Worm (Caenorhabditis elegans): Measurements from ENCODE around the gene H43E16.1.

The H43E16.1 gene

DNA sequence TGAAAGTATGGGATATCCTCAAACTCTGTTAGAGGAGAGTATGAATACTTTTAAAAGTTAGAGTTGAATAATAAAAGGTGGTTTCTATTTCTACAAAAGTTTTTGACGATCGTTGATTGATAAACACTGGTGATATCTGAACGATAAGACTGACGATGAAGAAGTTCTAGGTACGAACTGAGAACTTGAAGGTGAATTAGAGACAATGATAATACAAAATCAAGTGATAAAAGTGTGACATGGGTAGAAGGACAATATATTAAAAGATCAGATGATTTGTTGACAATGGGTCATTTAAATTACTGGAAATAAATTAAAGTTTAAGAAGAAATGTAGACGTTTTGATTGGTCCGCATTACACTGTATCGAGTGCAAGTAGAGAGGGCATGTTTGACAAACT lies 21.3 kb downstream of the H43E16.1 start, which contains the start of gene C18H9.5:
Gene C18H9.5, minus strand, starts transcription at position 179 of the 400 bp plus-strand sequence.
- TF ChIP-seq sea-2 (GFP tag; optimal IDR thresholded peaks at IDR 0.05): no peak
- no peak for TF ChIP-seq elt-3 (tag; optimal IDR thresholded peaks at IDR 0.05)
- no peak for TF ChIP-seq fkh-2 (tag; optimal IDR thresholded peaks at IDR 0.05)
- no peak for TF ChIP-seq nhr-67 (tag; optimal IDR thresholded peaks at IDR 0.05)
- no peak for TF ChIP-seq ZK546.5 (tag; optimal IDR thresholded peaks at IDR 0.05)
- no peak for TF ChIP-seq skn-1 (tag; optimal IDR thresholded peaks at IDR 0.05)

DNA sequence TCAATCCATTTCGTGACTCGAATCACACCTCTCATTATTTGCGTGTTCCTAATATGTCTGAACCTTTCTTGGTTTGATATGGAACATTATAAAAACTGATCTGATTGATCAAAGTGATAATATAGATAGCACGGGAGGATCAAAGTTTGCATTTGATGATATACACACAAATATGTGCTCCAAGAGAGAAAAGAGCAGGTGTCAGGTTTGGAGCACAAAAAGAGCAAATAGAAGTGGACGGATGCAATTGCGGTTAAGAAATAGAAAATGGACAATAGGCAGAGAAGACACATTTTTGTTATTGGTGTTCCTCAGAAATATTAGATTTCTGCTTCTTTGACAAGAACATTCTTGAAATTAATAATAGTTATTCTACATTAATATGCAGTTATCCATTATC lies 24.7 kb downstream of the H43E16.1 start, which contains the start of gene C18H9.1:
Gene C18H9.1, plus strand, starts transcription at position 301 of the 400 bp plus-strand sequence.
- no peak for TF ChIP-seq elt-3 (tag; optimal IDR thresholded peaks at IDR 0.05)
- TF ChIP-seq hmg-11 (tag; optimal IDR thresholded peaks at IDR 0.05): no peak
- TF ChIP-seq tbx-2 (tag; optimal IDR thresholded peaks at IDR 0.05): no peak
- no peak for TF ChIP-seq elt-1 (tag; optimal IDR thresholded peaks at IDR 0.05)
- TF ChIP-seq lsy-12 (tag; optimal IDR thresholded peaks at IDR 0.05): no peak
- no peak for TF ChIP-seq skn-1 (tag; optimal IDR thresholded peaks at IDR 0.05)
- no peak for TF ChIP-seq nhr-12 (tag; optimal IDR thresholded peaks at IDR 0.05)
- TF ChIP-seq lin-15B (tag; optimal IDR thresholded peaks at IDR 0.05): no peak
- no peak for TF ChIP-seq snpc-4 (tag; optimal IDR thresholded peaks at IDR 0.05)
- no peak for TF ChIP-seq ZK546.5 (tag; optimal IDR thresholded peaks at IDR 0.05)
- TF ChIP-seq egl-5 (tag; optimal IDR thresholded peaks at IDR 0.05): no peak
- TF ChIP-seq elt-2 (tag; optimal IDR thresholded peaks at IDR 0.05): no peak
- TF ChIP-seq nhr-43 (tag; optimal IDR thresholded peaks at IDR 0.05; ENCODE audit: poor library complexity, severe bottlenecking): no peak

DNA sequence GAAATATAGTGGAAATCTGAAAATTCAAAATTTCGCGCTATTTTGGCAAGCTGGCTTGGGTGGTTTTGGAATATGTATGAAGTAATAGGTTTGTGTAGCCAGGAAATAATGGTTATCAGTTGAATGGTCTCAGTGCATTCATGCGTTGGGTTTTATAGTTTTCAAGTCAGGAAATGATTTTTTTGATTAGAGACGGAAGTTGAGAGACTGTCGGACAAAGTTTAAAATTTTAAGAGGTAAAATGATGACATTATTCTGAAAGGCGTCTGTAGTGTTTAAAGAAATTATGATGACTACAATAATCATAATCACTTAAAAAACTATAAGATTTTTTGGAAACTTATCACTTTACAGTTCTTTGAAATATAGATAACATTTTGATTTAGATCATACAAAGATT lies 27.4 kb downstream of the H43E16.1 start, which contains the start of gene C18H9.6:
Gene C18H9.6, minus strand, starts transcription at position 129 of the 400 bp plus-strand sequence.
- TF ChIP-seq skn-1 (tag; optimal IDR thresholded peaks at IDR 0.05) (peak; percentile 77), nhr-67 (tag; optimal IDR thresholded peaks at IDR 0.05) (no peak), lin-39 (tag; optimal IDR thresholded peaks at IDR 0.05) (no peak), elt-2 (tag; optimal IDR thresholded peaks at IDR 0.05) (peak; percentile 93), nhr-23 (tag; optimal IDR thresholded peaks at IDR 0.05) (no peak), elt-3 (tag; optimal IDR thresholded peaks at IDR 0.05) (no peak), mdl-1 (tag; optimal IDR thresholded peaks at IDR 0.05) (no peak), nhr-25 (tag; optimal IDR thresholded peaks at IDR 0.05) (no peak), snpc-4 (tag; optimal IDR thresholded peaks at IDR 0.05) (no peak), jun-1 (tag; optimal IDR thresholded peaks at IDR 0.05) (peak; percentile 9), R02D3.7 (tag; optimal IDR thresholded peaks at IDR 0.05) (no peak), pqm-1 (tag; optimal IDR thresholded peaks at IDR 0.05) (peak; percentile 85), eor-1 (tag; optimal IDR thresholded peaks at IDR 0.05) (no peak), fkh-10 (GFP tag; optimal IDR thresholded peaks at IDR 0.05) (no peak), mml-1 (tag; optimal IDR thresholded peaks at IDR 0.05) (no peak)

DNA sequence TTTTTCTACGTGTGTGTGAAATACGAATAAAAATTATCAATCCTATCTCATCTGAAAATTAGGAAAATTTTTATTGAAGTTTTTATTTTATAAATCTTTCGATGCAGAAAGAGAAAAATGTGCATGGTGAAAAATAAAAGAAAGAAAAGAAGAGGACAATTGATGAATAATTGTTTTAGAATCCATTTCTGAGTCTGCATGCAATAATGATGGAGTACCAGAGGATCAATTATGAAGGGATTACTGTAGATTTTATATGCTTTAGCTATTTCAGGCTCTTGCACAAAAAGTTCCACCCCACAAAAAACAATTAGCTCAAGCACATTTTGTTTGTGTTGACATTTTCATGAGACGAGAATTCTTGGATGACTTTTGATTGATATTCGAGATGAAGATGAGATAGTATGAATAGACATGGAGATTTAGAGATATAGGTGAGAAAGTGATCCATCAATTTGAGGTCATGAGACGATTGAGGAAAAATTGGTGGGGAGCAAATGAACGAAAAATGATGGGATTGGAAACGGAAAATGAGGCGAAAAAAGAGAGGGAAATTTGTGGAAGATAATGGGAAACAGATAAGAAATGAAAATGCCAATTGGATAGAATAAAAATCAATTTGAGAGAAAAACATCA lies 31.6 kb downstream of the H43E16.1 start, which contains the start of gene rpy-1:
Gene rpy-1, minus strand, starts transcription at position 51 of the 636 bp plus-strand sequence.
- TF ChIP-seq nfya-1 (tag; optimal IDR thresholded peaks at IDR 0.05; ENCODE audit: insufficient read depth) (peak; percentile 0), lin-39 (tag; optimal IDR thresholded peaks at IDR 0.05) (peak; percentile 46), egl-5 (tag; optimal IDR thresholded peaks at IDR 0.05) (peak; percentile 32), aly-2 (tag; optimal IDR thresholded peaks at IDR 0.05) (no peak)

DNA sequence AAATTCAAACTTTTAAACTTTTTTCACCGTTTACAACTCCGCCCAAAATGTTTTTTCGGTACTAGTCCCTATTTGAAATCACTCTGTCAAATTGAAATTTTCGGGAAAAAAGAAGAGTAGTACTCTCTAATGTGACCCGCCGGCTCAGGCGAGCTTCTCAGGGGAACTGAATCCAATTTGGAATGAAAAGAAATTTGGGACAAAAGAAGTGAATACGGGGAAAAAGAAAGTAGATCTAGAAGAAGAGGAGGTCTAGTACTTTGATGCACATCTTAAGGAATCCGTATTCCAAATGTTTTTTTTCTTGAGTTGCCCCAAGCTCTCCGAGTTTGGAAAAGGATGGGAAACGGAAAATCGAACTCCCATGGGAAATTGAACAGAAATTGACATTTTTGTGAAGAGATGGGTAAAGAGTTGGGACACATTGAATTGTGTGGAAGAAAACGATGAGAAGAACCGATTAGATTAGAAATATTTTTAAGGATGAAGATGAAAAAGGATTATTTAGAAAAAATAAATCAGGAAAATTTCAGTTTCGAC lies 32.6 kb downstream of the H43E16.1 start:
- no peak for TF ChIP-seq nhr-23 (tag; optimal IDR thresholded peaks at IDR 0.05)
- no peak for TF ChIP-seq ztf-11 (tag; optimal IDR thresholded peaks at IDR 0.05)
- no peak for TF ChIP-seq aly-2 (tag; optimal IDR thresholded peaks at IDR 0.05)
- no peak for TF ChIP-seq nhr-67 (tag; optimal IDR thresholded peaks at IDR 0.05)
- TF ChIP-seq fkh-10 (GFP tag; optimal IDR thresholded peaks at IDR 0.05): peak; percentile 44
- no peak for TF ChIP-seq zag-1 (tag; optimal IDR thresholded peaks at IDR 0.05)
- no peak for TF ChIP-seq mml-1 (tag; optimal IDR thresholded peaks at IDR 0.05)
- no peak for TF ChIP-seq fos-1 (tag; optimal IDR thresholded peaks at IDR 0.05)

Measured in whole organism, L3 larva.